Worm (Caenorhabditis elegans) whole organism, L2 larva: ENCODE data around the gene slc-28.1.

Experiments used
- mbf-1 ChIP-seq: sonication (generic microtip); optimal IDR thresholded peaks from 2 replicates; lab custom pipeline; 2017; ENCODE audit warnings: missing biosample characterization, missing genetic modification characterization
- nhr-77 ChIP-seq: fragments of 150-350 bp; optimal IDR thresholded peaks from 2 replicates; lab custom pipeline; 2014; ENCODE audit warnings: missing biosample characterization, missing genetic modification characterization

- TF ChIP-seq nhr-77, result no peak
- no peak for TF ChIP-seq mbf-1 (tag; lab: Kevin White, UChicago)
Measured at ce11 chrV:3450351-3450750, 13.3 kb upstream of the slc-28.1 start.
